Fruit fly (Drosophila melanogaster) whole organism, prepupa: ENCODE data around the gene CG42302.

Experiments
- CG10669 ChIP-seq: fragments of 200-800 bp; sonication (Bioruptor generic); optimal IDR thresholded peaks from 3 replicates; lab custom pipeline; 2018; ENCODE audit warnings: missing biosample characterization, mild to moderate bottlenecking, missing genetic modification characterization, moderate library complexity
- CG11762 ChIP-seq: fragments of 200-800 bp; sonication (Bioruptor generic); optimal IDR thresholded peaks from 3 replicates; lab custom pipeline; 2016; ENCODE audit warnings: missing biosample characterization, missing genetic modification characterization; ENCODE audit not compliant: insufficient read depth
- CG11902 ChIP-seq: fragments of 200-800 bp; sonication (Bioruptor generic); optimal IDR thresholded peaks from 3 replicates; lab custom pipeline; 2016; ENCODE audit warnings: missing biosample characterization, missing genetic modification characterization
- CG1621 ChIP-seq: fragments of 200-800 bp; sonication (Bioruptor generic); optimal IDR thresholded peaks from 3 replicates; lab custom pipeline; 2018; ENCODE audit warnings: missing biosample characterization, mild to moderate bottlenecking, missing genetic modification characterization
- CG31627 ChIP-seq: fragments of 200-800 bp; sonication (Bioruptor generic); optimal IDR thresholded peaks from 3 replicates; lab custom pipeline; 2016; ENCODE audit warnings: missing biosample characterization, missing genetic modification characterization
- CG32006 ChIP-seq: fragments of 200-800 bp; sonication (Bioruptor generic); optimal IDR thresholded peaks from 3 replicates; lab custom pipeline; 2017; ENCODE audit warnings: missing biosample characterization, mild to moderate bottlenecking, missing genetic modification characterization
- CG34406 ChIP-seq: fragments of 200-800 bp; sonication (Bioruptor generic); optimal IDR thresholded peaks from 3 replicates; lab custom pipeline; 2016; ENCODE audit warnings: missing biosample characterization, missing genetic modification characterization
- CG3919 ChIP-seq: fragments of 200-800 bp; sonication (Bioruptor generic); optimal IDR thresholded peaks from 3 replicates; lab custom pipeline; 2016; ENCODE audit warnings: missing biosample characterization, missing genetic modification characterization
- CG4318 ChIP-seq: fragments of 200-800 bp; sonication (Bioruptor generic); optimal IDR thresholded peaks from 3 replicates; lab custom pipeline; 2017; ENCODE audit warnings: missing biosample characterization, mild to moderate bottlenecking, missing genetic modification characterization
- CG6163 ChIP-seq: fragments of 200-800 bp; sonication (Bioruptor generic); IDR thresholded peaks from 3 replicates; pipeline ENCODE4 v1.3.6; 2022; ENCODE audit warnings: missing biosample characterization, missing genetic modification characterization
- CG6792 ChIP-seq: fragments of 200-800 bp; sonication (Bioruptor generic); optimal IDR thresholded peaks from 3 replicates; lab custom pipeline; 2016; ENCODE audit warnings: missing biosample characterization, missing genetic modification characterization
- CG6808 ChIP-seq: fragments of 200-800 bp; sonication (Bioruptor generic); optimal IDR thresholded peaks from 3 replicates; lab custom pipeline; 2017; ENCODE audit warnings: missing biosample characterization, missing genetic modification characterization, mild to moderate bottlenecking, moderate library complexity, missing genetic modification reagents
- CG6854 ChIP-seq: fragments of 200-800 bp; sonication (Bioruptor generic); optimal IDR thresholded peaks from 2 replicates; lab custom pipeline; 2017; ENCODE audit warnings: missing biosample characterization, mild to moderate bottlenecking, missing genetic modification characterization
- CG7368 ChIP-seq: fragments of 200-800 bp; sonication (Bioruptor generic); optimal IDR thresholded peaks from 3 replicates; lab custom pipeline; 2016; ENCODE audit warnings: missing biosample characterization, missing genetic modification characterization
- CG8632 ChIP-seq: fragments of 200-800 bp; sonication (Bioruptor generic); optimal IDR thresholded peaks from 3 replicates; lab custom pipeline; 2016; ENCODE audit warnings: missing biosample characterization, missing genetic modification characterization
- CG9139 ChIP-seq: fragments of 200-800 bp; sonication (Bioruptor generic); optimal IDR thresholded peaks from 3 replicates; lab custom pipeline; 2017; ENCODE audit warnings: missing biosample characterization, mild to moderate bottlenecking, missing genetic modification characterization
- Eip75B ChIP-seq: fragments of 200-800 bp; sonication (Bioruptor generic); optimal IDR thresholded peaks from 3 replicates; lab custom pipeline; 2016; ENCODE audit warnings: missing biosample characterization, missing genetic modification characterization
- Eip78C ChIP-seq: fragments of 200-800 bp; sonication (Bioruptor generic); peaks from one replicate; lab custom pipeline; 2016; ENCODE audit warnings: missing biosample characterization, missing genetic modification characterization
- Eip93F ChIP-seq: fragments of 200-800 bp; sonication (Bioruptor generic); optimal IDR thresholded peaks from 2 replicates; lab custom pipeline; 2016; ENCODE audit warnings: missing biosample characterization, mild to moderate bottlenecking, missing genetic modification characterization
- Ets21C ChIP-seq: fragments of 200-800 bp; sonication (Bioruptor generic); optimal IDR thresholded peaks from 3 replicates; lab custom pipeline; 2016; ENCODE audit warnings: missing biosample characterization, missing genetic modification characterization
- Gug ChIP-seq: fragments of 200-800 bp; sonication (Bioruptor generic); IDR thresholded peaks from 2 replicates; pipeline ENCODE4 v1.3.6; 2022; ENCODE audit warnings: missing biosample characterization, missing genetic modification characterization
- Hr39 ChIP-seq: fragments of 200-800 bp; sonication (Bioruptor generic); optimal IDR thresholded peaks from 2 replicates; lab custom pipeline; 2016; ENCODE audit warnings: missing biosample characterization, missing genetic modification characterization
- Lpt ChIP-seq: fragments of 200-800 bp; sonication (Bioruptor generic); optimal IDR thresholded peaks from 3 replicates; lab custom pipeline; 2016; ENCODE audit warnings: missing biosample characterization, missing genetic modification characterization
- Met ChIP-seq: fragments of 200-800 bp; sonication (Bioruptor generic); optimal IDR thresholded peaks from 3 replicates; lab custom pipeline; 2016; ENCODE audit warnings: missing biosample characterization, missing genetic modification characterization
- Sox14 ChIP-seq: fragments of 200-800 bp; sonication (Bioruptor generic); optimal IDR thresholded peaks from 3 replicates; lab custom pipeline; 2016; ENCODE audit warnings: missing biosample characterization, missing genetic modification characterization
- dac ChIP-seq: fragments of 200-800 bp; sonication (Bioruptor generic); optimal IDR thresholded peaks from 2 replicates; lab custom pipeline; 2017; ENCODE audit warnings: missing biosample characterization, mild to moderate bottlenecking, missing genetic modification characterization
- dsx ChIP-seq: fragments of 200-800 bp; optimal IDR thresholded peaks from 3 replicates; lab custom pipeline; 2019; ENCODE audit warnings: missing biosample characterization, mild to moderate bottlenecking, missing genetic modification characterization, moderate library complexity; ENCODE audit not compliant: poor library complexity, severe bottlenecking
- eg ChIP-seq: fragments of 200-800 bp; sonication (Bioruptor generic); IDR thresholded peaks from 3 replicates; pipeline ENCODE4 v1.3.6; 2022; ENCODE audit warnings: missing biosample characterization, missing genetic modification characterization
- fkh ChIP-seq: fragments of 200-800 bp; sonication (Bioruptor generic); optimal IDR thresholded peaks from 3 replicates; lab custom pipeline; 2017; ENCODE audit warnings: missing biosample characterization, mild to moderate bottlenecking, missing genetic modification characterization, moderate library complexity
- lz ChIP-seq: fragments of 200-800 bp; sonication (Bioruptor generic); optimal IDR thresholded peaks from 3 replicates; lab custom pipeline; 2016; ENCODE audit warnings: missing biosample characterization, missing genetic modification characterization
- net ChIP-seq: fragments of 200-800 bp; sonication (Bioruptor generic); optimal IDR thresholded peaks from 3 replicates; lab custom pipeline; 2016; ENCODE audit warnings: missing biosample characterization, missing genetic modification characterization
- pdm3 ChIP-seq: fragments of 200-800 bp; sonication (Bioruptor generic); optimal IDR thresholded peaks from 3 replicates; lab custom pipeline; 2016; ENCODE audit warnings: missing biosample characterization, missing genetic modification characterization
- spab ChIP-seq: fragments of 200-800 bp; sonication (Bioruptor generic); optimal IDR thresholded peaks from 2 replicates; lab custom pipeline; 2017; ENCODE audit warnings: missing biosample characterization, mild to moderate bottlenecking, missing genetic modification characterization, missing genetic modification reagents
- ss ChIP-seq, 2 experiments: fragments of 200-800 bp; sonication (Bioruptor generic); optimal IDR thresholded peaks; 2 replicates in 1 of 2; 3 replicates in 1 of 2; lab custom pipeline; 2017 to 2018; ENCODE audit warnings: mild to moderate bottlenecking in 2 of 2, missing biosample characterization in 2 of 2, missing genetic modification characterization in 2 of 2, moderate library complexity in 1 of 2
- svp ChIP-seq: fragments of 200-800 bp; sonication (Bioruptor generic); peaks from one replicate; lab custom pipeline; 2016; ENCODE audit warnings: missing biosample characterization, missing genetic modification characterization
- topi ChIP-seq: fragments of 200-800 bp; sonication (Bioruptor generic); optimal IDR thresholded peaks from 3 replicates; lab custom pipeline; 2016; ENCODE audit warnings: missing biosample characterization, missing genetic modification characterization
- vri ChIP-seq: fragments of 200-800 bp; sonication (Bioruptor generic); optimal IDR thresholded peaks from 3 replicates; lab custom pipeline; 2016; ENCODE audit warnings: missing biosample characterization, mild to moderate bottlenecking, missing genetic modification characterization

CG42302 gene

dm6 chrX:18774818-18775343, 49.4 kb upstream of the CG42302 start, which contains the start of gene CG6891 (continued):
- peak; percentile 13 for TF ChIP-seq CG8632 (GFP tag; lab: Kevin White, UChicago)
- TF ChIP-seq CG34406 = peak; percentile 20
- no peak for TF ChIP-seq CG11762 (GFP tag; lab: Kevin White, UChicago)
- peak; percentile 17 for TF ChIP-seq Ets21C
- peak; percentile 57; the same call in 2 of the 3 replicates for TF ChIP-seq eg (GFP tag; lab: Robert Waterston, UW)
- TF ChIP-seq CG32006 = peak; percentile 63
- TF ChIP-seq CG9139 (GFP tag; lab: Kevin White, UChicago) = peak; percentile 3
- TF ChIP-seq svp = peak; percentile 87
- no peak for TF ChIP-seq CG7368 (GFP tag; lab: Kevin White, UChicago)
- TF ChIP-seq vri = peak; percentile 27
- TF ChIP-seq lz (GFP tag; lab: Kevin White, UChicago) = peak; percentile 64
- TF ChIP-seq CG3919 = peak; percentile 38
- TF ChIP-seq dac (GFP tag; lab: Kevin White, UChicago) = no peak
- no peak for TF ChIP-seq Gug
- TF ChIP-seq CG6163 (GFP tag; lab: Robert Waterston, UW) = peak; percentile 71
- TF ChIP-seq Hr39 (GFP tag; lab: Kevin White, UChicago) = peak; percentile 68
- peak; percentile 84 for TF ChIP-seq CG6854 (GFP tag; lab: Kevin White, UChicago)

dm6 chrX:18773817-18774216, 48.3 kb upstream of the CG42302 start, which contains the start of gene CCKLR-17D3:
CCKLR-17D3 (minus strand) TSS chrX:18774027.
- TF ChIP-seq Sox14 (GFP tag; lab: Kevin White, UChicago) (no peak), eg (GFP tag; lab: Robert Waterston, UW) (0 out of 3 replicates have a peak, but pooled peaks have one; percentile 21)
- TF ChIP-seq, all 60 proteins: peak for 1

dm6 chrX:18771995-18772394, 46.5 kb upstream of the CG42302 start:
- no peak for TF ChIP-seq CG11902 (GFP tag; lab: Kevin White, UChicago)
- TF ChIP-seq pdm3 = no peak
- no peak for TF ChIP-seq dsx (GFP tag; lab: Kevin White, UChicago)
- no peak for TF ChIP-seq Eip75B (GFP tag; lab: Kevin White, UChicago)
- no peak for TF ChIP-seq dac (GFP tag; lab: Kevin White, UChicago)
- no peak for TF ChIP-seq topi (GFP tag; lab: Kevin White, UChicago)
- TF ChIP-seq net (GFP tag; lab: Kevin White, UChicago) = no peak
- TF ChIP-seq CG6808 (GFP tag; lab: Kevin White, UChicago) = no peak
- no peak for TF ChIP-seq CG4318 (GFP tag; lab: Kevin White, UChicago)
- TF ChIP-seq CG3919 = no peak
- no peak for TF ChIP-seq Lpt (GFP tag; lab: Kevin White, UChicago)
- peak; percentile 45 for TF ChIP-seq Eip78C (GFP tag; lab: Kevin White, UChicago)
- no peak for TF ChIP-seq fkh (GFP tag; lab: Kevin White, UChicago)
- no peak for TF ChIP-seq Met (GFP tag; lab: Kevin White, UChicago)
- TF ChIP-seq CG10669 (GFP tag; lab: Kevin White, UChicago) = no peak
- TF ChIP-seq CG1621 (tag; lab: Kevin White, UChicago) = no peak
- TF ChIP-seq svp = peak; percentile 53
- no peak for TF ChIP-seq eg (GFP tag; lab: Robert Waterston, UW)
- TF ChIP-seq Eip93F (GFP tag; lab: Kevin White, UChicago) = no peak
- no peak for TF ChIP-seq CG31627 (GFP tag; lab: Kevin White, UChicago)
- no peak for TF ChIP-seq CG11762 (GFP tag; lab: Kevin White, UChicago)
- no peak for TF ChIP-seq CG6792 (GFP tag; lab: Kevin White, UChicago)
- peak in 1 of 2 experiments; percentile 17 for TF ChIP-seq ss (GFP tag; optimal IDR thresholded peaks at IDR 0.05; lab: Kevin White, UChicago)
- no peak for TF ChIP-seq Hr39 (GFP tag; lab: Kevin White, UChicago)
- no peak for TF ChIP-seq spab (GFP tag; lab: Kevin White, UChicago)
